Fruit fly (Drosophila melanogaster): ENCODE data around the gene LSm-4.
A peak's percentile ranks its signal among the peaks of the same experiment; 100 is the strongest.

Gene LSm-4

dm6 chr2L:10408122-10408576, 3.1 kb upstream of the LSm-4 start, which contains the start of the genes Ip259 and RpS27A:
Ip259 (plus strand) TSS chr2L:10408352.
RpS27A (plus strand) TSS chr2L:10408352.
- peak; percentile 70 for TF ChIP-seq Myc (optimal IDR thresholded peaks at IDR 0.05)
- no peak for TF ChIP-seq jim (GFP tag; optimal IDR thresholded peaks at IDR 0.05)
- TF ChIP-seq N (GFP tag; optimal IDR thresholded peaks at IDR 0.05), result peak; percentile 53
- peak; percentile 86 for TF ChIP-seq Hr83 (GFP tag; optimal IDR thresholded peaks at IDR 0.05; ENCODE audit: poor library complexity, severe bottlenecking)
- TF ChIP-seq pan (optimal IDR thresholded peaks at IDR 0.05), result no peak
- peak; percentile 83 for TF ChIP-seq rgr (GFP tag; optimal IDR thresholded peaks at IDR 0.05)
- TF ChIP-seq psq (GFP tag; optimal IDR thresholded peaks at IDR 0.05), result peak; percentile 38
- TF ChIP-seq h (GFP tag; optimal IDR thresholded peaks at IDR 0.05), result no peak
- peak; percentile 81 for TF ChIP-seq CG9705 (GFP tag; optimal IDR thresholded peaks at IDR 0.05)
- peak; percentile 37 for TF ChIP-seq ey (GFP tag; optimal IDR thresholded peaks at IDR 0.05)
- peak; percentile 38 for TF ChIP-seq Jra (GFP tag; optimal IDR thresholded peaks at IDR 0.05)
- TF ChIP-seq GATAd (GFP tag; optimal IDR thresholded peaks at IDR 0.05), result no peak
- TF ChIP-seq CrebA (GFP tag; optimal IDR thresholded peaks at IDR 0.05; ENCODE audit: borderline replicate concordance), result no peak
- TF ChIP-seq woc (GFP tag; optimal IDR thresholded peaks at IDR 0.05), result peak; percentile 84
- TF ChIP-seq brk (GFP tag; optimal IDR thresholded peaks at IDR 0.05), result peak; percentile 22
- TF ChIP-seq Dif (GFP tag; optimal IDR thresholded peaks at IDR 0.05; ENCODE audit: partially characterized antibody), result peak; percentile 39
- TF ChIP-seq Sp1 (GFP tag; optimal IDR thresholded peaks at IDR 0.05), result peak; percentile 79
- TF ChIP-seq Vsx2 (GFP tag; optimal IDR thresholded peaks at IDR 0.05; ENCODE audit: partially characterized antibody), result no peak
- TF ChIP-seq Hr78 (GFP tag; optimal IDR thresholded peaks at IDR 0.05), result no peak
- TF ChIP-seq br (GFP tag; optimal IDR thresholded peaks at IDR 0.05), result no peak
- peak; percentile 55 for TF ChIP-seq CG32264 (GFP tag; optimal IDR thresholded peaks at IDR 0.05)
- TF ChIP-seq Hnf4 (GFP tag; optimal IDR thresholded peaks at IDR 0.05), result peak; percentile 64
- TF ChIP-seq lola (GFP tag; optimal IDR thresholded peaks at IDR 0.05), result no peak
- TF ChIP-seq dmrt93B (GFP tag; optimal IDR thresholded peaks at IDR 0.05), result no peak
- peak; percentile 24 for TF ChIP-seq Mio (GFP tag; optimal IDR thresholded peaks at IDR 0.05)
- peak in 1 of 2 experiments; percentile 2 for TF ChIP-seq foxo (GFP tag; optimal IDR thresholded peaks at IDR 0.05)
- peak; percentile 26 for TF ChIP-seq dsf (GFP tag; optimal IDR thresholded peaks at IDR 0.05; ENCODE audit: borderline replicate concordance)
- TF ChIP-seq HLH106 (tag; optimal IDR thresholded peaks at IDR 0.05), result peak; percentile 68
- no peak for TF ChIP-seq Dfd (GFP tag; optimal IDR thresholded peaks at IDR 0.05)
- TF ChIP-seq OdsH (GFP tag; optimal IDR thresholded peaks at IDR 0.05), result peak; percentile 62
- TF ChIP-seq sage (GFP tag; optimal IDR thresholded peaks at IDR 0.05), result peak; percentile 39
- TF ChIP-seq tai (GFP tag; optimal IDR thresholded peaks at IDR 0.05), result peak; percentile 66

- TF ChIP-seq woc (GFP tag; optimal IDR thresholded peaks at IDR 0.05) (peak; percentile 40), rgr (GFP tag; optimal IDR thresholded peaks at IDR 0.05) (no peak), Myc (optimal IDR thresholded peaks at IDR 0.05) (peak; percentile 7), Rel (GFP tag; optimal IDR thresholded peaks at IDR 0.05) (no peak), Rel (tag; optimal IDR thresholded peaks at IDR 0.05) (no peak), HLH106 (tag; optimal IDR thresholded peaks at IDR 0.05) (no peak), fru (GFP tag; optimal IDR thresholded peaks at IDR 0.05) (no peak), dmrt93B (GFP tag; optimal IDR thresholded peaks at IDR 0.05) (no peak), usp (GFP tag; optimal IDR thresholded peaks at IDR 0.05) (no peak), GATAd (GFP tag; optimal IDR thresholded peaks at IDR 0.05) (no peak), tai (GFP tag; optimal IDR thresholded peaks at IDR 0.05) (no peak)
Measured at dm6 chr2L:10403803-10404315, 1.1 kb downstream of the LSm-4 start.

DNA sequence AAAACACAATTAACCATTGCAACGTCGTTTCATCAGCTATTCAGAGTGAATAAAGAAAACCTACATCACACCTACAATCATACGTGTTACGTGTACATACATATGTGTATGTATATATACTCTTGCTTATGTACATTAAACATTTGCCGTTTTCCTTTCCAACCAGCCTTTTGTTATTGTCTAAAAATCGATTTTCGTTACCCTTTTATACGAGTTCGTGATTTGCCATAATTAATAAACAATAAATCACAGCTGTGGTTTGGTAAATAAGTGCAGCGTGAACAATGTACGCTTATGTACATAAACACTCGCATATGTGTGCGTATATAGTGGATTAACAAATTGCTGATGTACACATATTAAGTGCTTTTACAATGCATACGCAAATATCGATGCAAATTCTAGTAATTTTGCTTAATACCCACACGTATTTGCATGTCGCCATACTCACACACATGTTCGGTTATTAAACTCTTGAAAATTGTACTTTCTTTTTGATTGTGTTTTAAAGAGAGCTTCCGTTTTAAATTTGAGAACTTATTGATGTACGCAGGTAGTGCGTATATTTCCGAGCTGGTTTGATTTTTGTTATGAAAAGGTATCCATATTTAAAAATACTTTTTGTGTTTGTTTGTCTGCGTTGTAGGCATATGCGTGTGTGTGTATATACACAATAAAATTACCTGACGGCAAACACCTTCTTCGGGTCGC, 8.0 kb downstream of the LSm-4 start:
- TF ChIP-seq Jra (GFP tag; optimal IDR thresholded peaks at IDR 0.05), result peak; percentile 36
- no peak for TF ChIP-seq dl (GFP tag; optimal IDR thresholded peaks at IDR 0.05; ENCODE audit: insufficient read depth in 1 of 2, partially characterized antibody in 2 of 2)
- TF ChIP-seq tai (GFP tag; optimal IDR thresholded peaks at IDR 0.05), result peak; percentile 4
